Fruit fly (Drosophila melanogaster): ENCODE measurements around the gene alpha4GT1.

Gene alpha4GT1

dm6 chr2L:3037153-3037579 is 14.2 kb upstream of the alpha4GT1 start, which contains the start of the genes CG17260 and SerRS (continued):
- TF ChIP-seq Nf-YB (GFP tag; optimal IDR thresholded peaks at IDR 0.05) (peak; percentile 70), caup (GFP tag; optimal IDR thresholded peaks at IDR 0.05; ENCODE audit: severe bottlenecking) (peak; percentile 91), CG6254 (GFP tag; optimal IDR thresholded peaks at IDR 0.05) (peak; percentile 65), gcm2 (GFP tag; optimal IDR thresholded peaks at IDR 0.05) (peak; percentile 53), Hr78 (GFP tag; optimal IDR thresholded peaks at IDR 0.05) (no peak), disco-r (GFP tag; optimal IDR thresholded peaks at IDR 0.05) (peak; percentile 85), CG8290 (GFP tag; optimal IDR thresholded peaks at IDR 0.05) (peak; percentile 88), CG8290 (tag; optimal IDR thresholded peaks at IDR 0.05) (peak; percentile 74 to 77), E2f1 (GFP tag; IDR thresholded peaks at IDR 0.05) (peak; percentile 93), Mrtf (GFP tag; IDR thresholded peaks at IDR 0.05) (peak; percentile 88), Sox100B (GFP tag; optimal IDR thresholded peaks at IDR 0.05) (no peak), CG18599 (GFP tag; optimal IDR thresholded peaks at IDR 0.05) (peak; percentile 93), CG18262 (tag; optimal IDR thresholded peaks at IDR 0.05) (peak; percentile 91), CG16813 (GFP tag; IDR thresholded peaks at IDR 0.05; ENCODE audit: partially characterized antibody) (peak; percentile 61), ab (GFP tag; optimal IDR thresholded peaks at IDR 0.05) (peak; percentile 7), crp (GFP tag; optimal IDR thresholded peaks at IDR 0.05) (peak; percentile 76 to 96), CG10274 (GFP tag; optimal IDR thresholded peaks at IDR 0.05) (peak; percentile 61), fd64A (GFP tag; optimal IDR thresholded peaks at IDR 0.05) (no peak), bigmax (GFP tag; optimal IDR thresholded peaks at IDR 0.05) (no peak), CG9932 (GFP tag; IDR thresholded peaks at IDR 0.05) (peak; percentile 98), zen (tag; optimal IDR thresholded peaks at IDR 0.05) (peak; percentile 89), dati (GFP tag; IDR thresholded peaks at IDR 0.05) (no peak), chif (GFP tag; optimal IDR thresholded peaks at IDR 0.05) (peak; percentile 89 to 94), CG1602 (GFP tag; optimal IDR thresholded peaks at IDR 0.05) (peak; percentile 96), amos (GFP tag; IDR thresholded peaks at IDR 0.05; ENCODE audit: partially characterized antibody) (peak; percentile 22; the same call in 1 of the 2 replicates), wek (GFP tag; optimal IDR thresholded peaks at IDR 0.05) (no peak), wdn (GFP tag; IDR thresholded peaks at IDR 0.05) (peak; percentile 88), Tbp (GFP tag; optimal IDR thresholded peaks at IDR 0.05) (no peak), Dfd (GFP tag; optimal IDR thresholded peaks at IDR 0.05) (peak in 1 of 2 experiments; percentile 28), ttk (GFP tag; IDR thresholded peaks at IDR 0.05) (peak; percentile 92), CG15696 (tag; optimal IDR thresholded peaks at IDR 0.05) (peak; percentile 85), CG11695 (GFP tag; IDR thresholded peaks at IDR 0.05) (peak; percentile 80), unc-4 (GFP tag; IDR thresholded peaks at IDR 0.05; ENCODE audit: partially characterized antibody) (peak; percentile 56), odd (GFP tag; optimal IDR thresholded peaks at IDR 0.05) (no peak), seq (GFP tag; IDR thresholded peaks at IDR 0.05) (peak; percentile 81; the same call in 1 of the 2 replicates), CG43689 (GFP tag; IDR thresholded peaks at IDR 0.05) (peak; percentile 77), ara (GFP tag; IDR thresholded peaks at IDR 0.05) (peak; percentile 86), ssp (GFP tag; IDR thresholded peaks at IDR 0.05) (peak; percentile 90), dm (GFP tag; optimal IDR thresholded peaks at IDR 0.05) (peak; percentile 94), Lhr (GFP tag; optimal IDR thresholded peaks at IDR 0.05) (no peak), da (GFP tag; optimal IDR thresholded peaks at IDR 0.05) (peak; percentile 86), HLHmδ (GFP tag; optimal IDR thresholded peaks at IDR 0.05) (no peak), twi (tag; optimal IDR thresholded peaks at IDR 0.05) (peak; percentile 87), ham (GFP tag; IDR thresholded peaks at IDR 0.05) (peak; percentile 77), CG6765 (GFP tag; optimal IDR thresholded peaks at IDR 0.05) (peak; percentile 82), Dip3 (GFP tag; optimal IDR thresholded peaks at IDR 0.05) (peak; percentile 97), CG30431 (GFP tag; optimal IDR thresholded peaks at IDR 0.05) (peak; percentile 77), en (GFP tag; optimal IDR thresholded peaks at IDR 0.05) (peak; percentile 89), CG6791 (GFP tag; IDR thresholded peaks at IDR 0.05; ENCODE audit: partially characterized antibody) (no peak), B-H1 (GFP tag; IDR thresholded peaks at IDR 0.05) (peak; percentile 88), Chrac-16 (GFP tag; optimal IDR thresholded peaks at IDR 0.05) (peak; percentile 94)

All from whole organism, embryonic.